Worm (Caenorhabditis elegans): ENCODE results near the gene F49H6.8.

F49H6.8 gene

DNA sequence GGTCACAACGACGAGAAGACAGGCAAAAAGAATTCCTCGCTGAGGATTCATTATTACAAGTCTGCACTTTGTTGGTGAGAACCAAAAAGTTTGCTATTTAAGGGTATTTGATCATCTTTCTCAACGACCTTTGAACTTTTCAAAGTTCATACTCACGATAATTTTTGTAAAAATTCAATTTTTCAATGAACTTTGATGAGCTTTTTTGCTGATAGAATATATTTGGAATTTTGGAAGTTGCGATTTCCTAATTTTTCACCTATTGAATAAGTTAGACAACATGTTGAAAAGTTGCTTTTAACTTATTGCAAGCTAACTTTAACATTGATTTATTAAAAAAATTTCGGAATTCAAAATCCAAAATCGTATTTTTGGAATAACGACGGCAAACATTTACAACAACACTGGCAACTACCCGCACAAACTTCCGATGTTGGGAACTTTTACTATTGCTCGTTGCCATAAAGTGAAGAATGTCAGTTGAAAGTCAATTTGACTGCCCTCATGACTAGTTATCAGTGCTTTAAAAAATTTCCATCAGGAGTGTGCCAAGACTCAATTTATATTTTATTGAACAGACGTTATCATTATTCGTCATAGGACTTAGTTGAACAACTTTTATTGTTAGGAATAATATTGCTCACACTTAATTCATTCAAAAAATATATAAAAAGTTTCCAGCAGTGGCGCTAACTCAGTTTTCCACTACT, at the start of gene F49H6.8, which contains the start of gene F49H6.5:
Gene F49H6.8 (minus strand): TSS at position 51 of the 710 bp plus-strand sequence.
Gene F49H6.5 (plus strand): TSS at position 629 of the 710 bp plus-strand sequence.
- TF ChIP-seq nhr-21 (tag; optimal IDR thresholded peaks at IDR 0.05) (no peak), nhr-6 (tag; optimal IDR thresholded peaks at IDR 0.05) (no peak), zag-1 (tag; optimal IDR thresholded peaks at IDR 0.05) (no peak), snpc-4 (tag; optimal IDR thresholded peaks at IDR 0.05) (no peak), lin-39 (tag; optimal IDR thresholded peaks at IDR 0.05) (no peak), nhr-129 (tag; optimal IDR thresholded peaks at IDR 0.05) (no peak)

DNA sequence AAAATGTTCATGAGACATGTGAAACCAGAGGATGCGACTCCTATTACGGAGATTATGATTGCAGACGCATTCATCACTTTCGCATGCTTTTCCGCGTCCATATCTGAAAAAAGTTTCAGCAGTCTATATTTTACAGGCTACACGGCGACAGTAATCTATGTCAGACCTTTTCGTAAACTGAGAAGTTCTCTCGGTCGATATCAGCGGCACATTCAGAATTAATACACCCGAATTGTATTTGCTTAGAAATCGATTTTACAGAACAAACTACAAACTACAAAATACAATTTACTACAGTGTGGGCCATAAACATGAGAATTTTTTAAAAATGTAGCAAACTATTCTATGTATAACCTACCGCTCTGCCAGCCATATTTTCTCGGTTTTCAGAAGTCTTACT, 49.1 kb upstream of the F49H6.8 start, which contains the start of gene srbc-14:
Gene srbc-14 (minus strand): TSS at position 101 of the 400 bp plus-strand sequence.
- TF ChIP-seq lin-39 (tag; optimal IDR thresholded peaks at IDR 0.05) (no peak), nhr-77 (tag; optimal IDR thresholded peaks at IDR 0.05) (no peak), nhr-25 (tag; optimal IDR thresholded peaks at IDR 0.05) (no peak), alr-1 (tag; optimal IDR thresholded peaks at IDR 0.05) (no peak), unc-62 (GFP tag; optimal IDR thresholded peaks at IDR 0.05) (no peak), nhr-11 (tag; optimal IDR thresholded peaks at IDR 0.05) (no peak), skn-1 (tag; optimal IDR thresholded peaks at IDR 0.05) (no peak), aly-2 (tag; optimal IDR thresholded peaks at IDR 0.05) (no peak), nhr-23 (tag; optimal IDR thresholded peaks at IDR 0.05) (no peak), C34F6.9 (tag; optimal IDR thresholded peaks at IDR 0.05) (no peak), nhr-129 (tag; optimal IDR thresholded peaks at IDR 0.05) (no peak), F13H6.1 (tag; optimal IDR thresholded peaks at IDR 0.05) (no peak), zag-1 (tag; optimal IDR thresholded peaks at IDR 0.05) (no peak), gmeb-1 (tag; optimal IDR thresholded peaks at IDR 0.05) (no peak), lin-13 (GFP tag; optimal IDR thresholded peaks at IDR 0.05) (no peak), elt-3 (tag; optimal IDR thresholded peaks at IDR 0.05) (no peak), ZK546.5 (tag; optimal IDR thresholded peaks at IDR 0.05) (no peak), egl-27 (tag; optimal IDR thresholded peaks at IDR 0.05) (no peak), mbf-1 (tag; optimal IDR thresholded peaks at IDR 0.05) (no peak)

DNA sequence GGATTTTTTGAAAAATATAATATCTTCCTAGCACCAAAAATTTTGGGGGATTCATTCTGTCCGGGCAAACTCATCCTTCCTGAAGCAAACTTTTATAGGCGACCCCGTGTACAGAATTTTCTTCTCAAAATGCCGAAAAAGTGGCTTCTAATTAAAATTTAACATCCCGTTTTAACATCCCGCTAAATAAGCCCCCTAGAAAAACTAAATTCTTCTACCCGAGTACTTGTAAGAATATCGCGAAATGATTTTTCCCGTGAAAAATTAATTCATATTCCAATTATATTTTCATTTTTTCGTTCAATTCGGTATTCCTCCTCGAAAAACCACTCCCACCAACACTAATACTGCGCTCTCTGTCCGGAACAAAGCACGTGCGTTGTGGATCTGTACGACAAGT, 46.4 kb upstream of the F49H6.8 start, which contains the start of gene T05E12.8:
Gene T05E12.8 (plus strand): TSS at position 301 of the 400 bp plus-strand sequence.
- TF ChIP-seq nhr-6 (tag; optimal IDR thresholded peaks at IDR 0.05), result no peak
- TF ChIP-seq peb-1 (tag; optimal IDR thresholded peaks at IDR 0.05), result no peak
- TF ChIP-seq ceh-82 (tag; optimal IDR thresholded peaks at IDR 0.05), result no peak
- no peak for TF ChIP-seq C34F6.9 (tag; optimal IDR thresholded peaks at IDR 0.05)
- no peak for TF ChIP-seq mbf-1 (tag; optimal IDR thresholded peaks at IDR 0.05)
- no peak for TF ChIP-seq nhr-25 (tag; optimal IDR thresholded peaks at IDR 0.05)
- no peak for TF ChIP-seq ztf-11 (tag; optimal IDR thresholded peaks at IDR 0.05)
- no peak for TF ChIP-seq skn-1 (tag; optimal IDR thresholded peaks at IDR 0.05)
- TF ChIP-seq snpc-4 (tag; optimal IDR thresholded peaks at IDR 0.05), result no peak
- no peak for TF ChIP-seq nhr-21 (tag; optimal IDR thresholded peaks at IDR 0.05)
- no peak for TF ChIP-seq F13H6.1 (tag; optimal IDR thresholded peaks at IDR 0.05)
- no peak for TF ChIP-seq nhr-10 (tag; optimal IDR thresholded peaks at IDR 0.05)
- no peak for TF ChIP-seq lin-13 (GFP tag; optimal IDR thresholded peaks at IDR 0.05)
- no peak for TF ChIP-seq nhr-77 (tag; optimal IDR thresholded peaks at IDR 0.05)
- no peak for TF ChIP-seq unc-55 (GFP tag; optimal IDR thresholded peaks at IDR 0.05)
- no peak for TF ChIP-seq ZK546.5 (tag; optimal IDR thresholded peaks at IDR 0.05)

DNA sequence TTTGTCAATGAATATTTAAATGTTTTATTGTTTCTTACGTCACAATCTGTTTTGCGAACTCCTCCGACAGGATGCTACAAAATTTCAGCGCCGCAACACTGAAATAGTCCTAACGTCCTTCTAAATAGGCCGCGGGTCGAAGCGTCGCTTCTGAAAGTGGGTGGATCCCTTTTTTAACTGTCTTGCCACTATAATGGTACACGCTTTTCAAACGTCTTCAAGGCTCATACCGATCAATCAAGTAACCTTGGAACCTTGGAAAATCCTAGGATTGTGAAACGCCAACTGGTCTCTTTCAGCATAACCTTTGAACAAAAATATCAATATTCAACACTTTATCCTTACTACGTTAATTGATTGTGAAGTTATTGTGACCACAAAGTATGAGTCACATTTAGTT, 44.2 kb upstream of the F49H6.8 start:
- TF ChIP-seq fos-1 (tag; optimal IDR thresholded peaks at IDR 0.05) (no peak), ztf-1 (GFP tag; conservative IDR thresholded peaks at IDR 0.05) (no peak), ceh-16 (tag; optimal IDR thresholded peaks at IDR 0.05) (no peak), lin-13 (GFP tag; optimal IDR thresholded peaks at IDR 0.05) (no peak), nhr-129 (tag; optimal IDR thresholded peaks at IDR 0.05) (no peak), ztf-11 (tag; optimal IDR thresholded peaks at IDR 0.05) (no peak), sma-9 (GFP tag; optimal IDR thresholded peaks at IDR 0.05) (no peak), sma-9 (tag; optimal IDR thresholded peaks at IDR 0.05) (no peak), nhr-21 (tag; optimal IDR thresholded peaks at IDR 0.05) (no peak), Y55F3AM.14 (GFP tag; optimal IDR thresholded peaks at IDR 0.05) (no peak)

DNA sequence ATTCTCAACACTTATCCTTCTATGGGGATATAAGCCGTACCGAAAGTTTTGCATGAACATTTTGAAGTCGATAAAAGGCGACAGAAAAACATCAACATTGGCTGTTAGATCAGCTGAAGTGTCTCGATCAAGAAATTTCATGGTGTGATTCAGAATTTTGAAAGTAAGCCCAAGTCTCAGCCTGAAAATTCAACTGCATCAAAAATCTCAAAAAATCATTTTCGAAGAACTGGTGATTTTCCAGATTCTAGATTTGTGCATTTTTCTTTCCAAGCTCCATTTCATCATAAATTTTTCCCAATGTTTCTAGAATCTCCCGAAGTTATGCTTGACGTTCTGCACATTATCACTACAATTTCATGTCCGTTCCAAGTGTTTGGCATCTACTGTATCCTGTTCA, 42.2 kb upstream of the F49H6.8 start, which contains the start of gene srh-255:
Gene srh-255 (plus strand): TSS at position 301 of the 400 bp plus-strand sequence.
- TF ChIP-seq peb-1 (tag; optimal IDR thresholded peaks at IDR 0.05) (no peak), unc-55 (GFP tag; optimal IDR thresholded peaks at IDR 0.05) (no peak), nhr-23 (tag; optimal IDR thresholded peaks at IDR 0.05) (no peak), F13H6.1 (tag; optimal IDR thresholded peaks at IDR 0.05) (no peak), snpc-4 (tag; optimal IDR thresholded peaks at IDR 0.05) (no peak), nhr-25 (tag; optimal IDR thresholded peaks at IDR 0.05) (no peak), nhr-11 (tag; optimal IDR thresholded peaks at IDR 0.05) (no peak), Y55F3AM.14 (GFP tag; optimal IDR thresholded peaks at IDR 0.05) (no peak), nhr-6 (tag; optimal IDR thresholded peaks at IDR 0.05) (no peak), dmd-4 (tag; optimal IDR thresholded peaks at IDR 0.05) (no peak), skn-1 (tag; optimal IDR thresholded peaks at IDR 0.05) (no peak), blmp-1 (tag; optimal IDR thresholded peaks at IDR 0.05; ENCODE audit: insufficient read depth) (no peak), sma-3 (GFP tag; optimal IDR thresholded peaks at IDR 0.05) (no peak), lsy-2 (tag; optimal IDR thresholded peaks at IDR 0.05) (no peak), nhr-129 (tag; optimal IDR thresholded peaks at IDR 0.05) (no peak), nhr-12 (tag; optimal IDR thresholded peaks at IDR 0.05) (no peak), aly-2 (tag; optimal IDR thresholded peaks at IDR 0.05) (no peak), ceh-82 (tag; optimal IDR thresholded peaks at IDR 0.05) (no peak)
